Fruit fly (Drosophila melanogaster) Kc167 (cell line): Measurements from ENCODE around the gene CG31524.

Experiments
- Myc ChIP-seq: fragments of >200 bp; optimal IDR thresholded peaks from 2 replicates; lab custom pipeline; 2017; ENCODE audit warnings: missing external identifiers
- Sin3A ChIP-seq: fragments of >200 bp; optimal IDR thresholded peaks from 2 replicates; lab custom pipeline; 2018; ENCODE audit warnings: missing external identifiers
- h ChIP-seq: fragments of >200 bp; optimal IDR thresholded peaks from 3 replicates; lab custom pipeline; 2018; ENCODE audit warnings: missing external identifiers
- insv ChIP-seq: fragments of >200 bp; optimal IDR thresholded peaks from 3 replicates; lab custom pipeline; 2018; ENCODE audit warnings: missing external identifiers
- psq ChIP-seq: fragments of >200 bp; optimal IDR thresholded peaks from 2 replicates; lab custom pipeline; 2017; ENCODE audit warnings: missing external identifiers
- ttk ChIP-seq: sonication (Bioruptor generic); optimal IDR thresholded peaks from 2 replicates; lab custom pipeline; 2017; ENCODE audit warnings: missing external identifiers

CG31524 gene

DNA sequence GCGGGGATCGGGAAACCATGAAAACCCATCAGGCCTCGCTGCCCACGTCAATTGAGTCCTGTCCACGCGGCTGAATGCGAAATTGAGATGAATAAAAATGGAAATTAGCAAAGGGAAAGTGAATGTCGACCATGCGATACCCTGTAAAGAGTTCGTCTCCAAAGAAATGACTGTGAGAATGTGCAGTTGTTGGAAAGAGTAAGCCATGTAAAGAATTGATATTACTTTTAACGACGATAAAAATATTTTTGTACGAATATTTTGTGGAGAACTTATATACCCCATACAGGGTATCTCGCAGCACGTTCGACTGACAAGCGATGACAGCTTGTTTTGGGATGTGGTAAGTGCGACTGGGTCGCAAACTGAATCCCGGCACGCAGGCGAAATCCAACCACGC lies 13.0 kb downstream of the CG31524 start:
- no peak for TF ChIP-seq h
- TF ChIP-seq psq (lab: Kevin White, UChicago), result no peak
- no peak for TF ChIP-seq Sin3A (lab: Kevin White, UChicago)
- TF ChIP-seq ttk (lab: Kevin White, UChicago), result no peak
- no peak for TF ChIP-seq Myc (lab: Kevin White, UChicago)
- TF ChIP-seq insv, result no peak

- TF ChIP-seq psq (lab: Kevin White, UChicago) (no peak), h (no peak), Sin3A (lab: Kevin White, UChicago) (no peak), ttk (lab: Kevin White, UChicago) (no peak), Myc (lab: Kevin White, UChicago) (no peak), insv (no peak)
Observed at dm6 chr3R:30500226-30500625, 13.9 kb downstream of the CG31524 start, which contains the start of gene PH4alphaNE1. TSS of gene PH4alphaNE1 (minus strand) at chr3R:30500326.

- TF ChIP-seq psq (lab: Kevin White, UChicago) (no peak), h (no peak), Sin3A (lab: Kevin White, UChicago) (no peak), ttk (lab: Kevin White, UChicago) (no peak), insv (no peak), Myc (lab: Kevin White, UChicago) (no peak)
Observed at dm6 chr3R:30496103-30496858, 17.9 kb downstream of the CG31524 start, which contains the start of gene PH4alphaMP. TSS of gene PH4alphaMP (minus strand) at chr3R:30496153.

- TF ChIP-seq psq (lab: Kevin White, UChicago) (no peak), Myc (lab: Kevin White, UChicago) (no peak), Sin3A (lab: Kevin White, UChicago) (no peak), h (no peak), ttk (lab: Kevin White, UChicago) (no peak), insv (no peak)
Observed at dm6 chr3R:30489797-30490196, 24.4 kb downstream of the CG31524 start, which contains the start of gene PH4alphaSG2. TSS of gene PH4alphaSG2 (plus strand) at chr3R:30490074.

- no peak for TF ChIP-seq h
- TF ChIP-seq insv, result no peak
- no peak for TF ChIP-seq ttk (lab: Kevin White, UChicago)
- no peak for TF ChIP-seq Sin3A (lab: Kevin White, UChicago)
- TF ChIP-seq Myc (lab: Kevin White, UChicago), result no peak
- TF ChIP-seq psq (lab: Kevin White, UChicago), result no peak
Observed at dm6 chr3R:30488663-30489062, 25.5 kb downstream of the CG31524 start, which contains the start of gene Jon99Fi. TSS of gene Jon99Fi (plus strand) at chr3R:30488963.

dm6 chr3R:30487828-30488227 lies 26.3 kb downstream of the CG31524 start, which contains the start of gene Jon99Fii:
TSS of gene Jon99Fii (minus strand) at chr3R:30487928.
- TF ChIP-seq h (no peak), ttk (lab: Kevin White, UChicago) (no peak), insv (no peak), Sin3A (lab: Kevin White, UChicago) (no peak), psq (lab: Kevin White, UChicago) (no peak)

DNA sequence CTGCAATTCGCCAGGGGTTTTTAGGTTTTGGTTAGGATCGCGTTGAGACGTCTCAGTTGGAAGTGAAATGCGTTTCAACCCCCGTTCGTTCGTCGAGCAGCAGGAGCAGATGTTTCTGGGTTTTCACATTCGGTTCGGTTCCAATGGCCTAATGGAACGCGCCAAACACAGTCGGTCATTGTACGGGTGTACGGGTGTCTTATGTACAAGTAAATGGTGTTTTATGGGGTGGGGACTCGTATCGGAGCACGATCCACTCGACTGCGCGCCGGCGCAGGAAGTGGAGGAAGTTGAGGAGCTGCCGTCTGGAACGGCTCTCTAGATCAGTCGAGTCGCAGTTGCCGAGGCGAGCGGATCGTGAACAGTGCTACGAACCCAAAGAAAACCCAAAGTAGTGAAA lies 37.8 kb downstream of the CG31524 start, which contains the start of gene spdo:
TSS of gene spdo (plus strand) at position 318 of the 400 bp plus-strand sequence.
- TF ChIP-seq insv, result no peak
- TF ChIP-seq ttk (lab: Kevin White, UChicago), result no peak
- no peak for TF ChIP-seq psq (lab: Kevin White, UChicago)
- no peak for TF ChIP-seq Myc (lab: Kevin White, UChicago)
- no peak for TF ChIP-seq h
- TF ChIP-seq Sin3A (lab: Kevin White, UChicago), result no peak

DNA sequence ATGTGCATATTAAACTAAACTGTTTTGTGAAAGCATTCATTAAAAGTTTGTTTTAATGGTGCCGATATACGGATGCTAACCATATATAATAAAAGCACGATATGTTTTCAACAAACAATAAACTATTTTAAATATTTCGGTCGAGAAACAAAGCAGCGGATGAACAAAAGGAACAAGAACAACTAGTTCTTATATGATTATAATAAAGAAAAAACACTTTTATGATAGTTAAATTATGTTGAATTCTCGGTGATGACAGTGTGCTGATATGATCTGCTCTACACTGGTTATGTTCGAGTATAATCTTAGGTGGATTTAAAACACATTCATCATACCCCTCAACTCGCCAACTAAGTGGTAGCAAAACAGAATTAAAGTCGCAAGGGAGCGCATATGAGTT lies 38.2 kb downstream of the CG31524 start:
- TF ChIP-seq psq (lab: Kevin White, UChicago) (no peak), Myc (lab: Kevin White, UChicago) (no peak), ttk (lab: Kevin White, UChicago) (no peak), Sin3A (lab: Kevin White, UChicago) (no peak), insv (no peak), h (no peak)

dm6 chr3R:30474667-30475213 lies 39.4 kb downstream of the CG31524 start:
- no peak for TF ChIP-seq psq (lab: Kevin White, UChicago)
- TF ChIP-seq ttk (lab: Kevin White, UChicago), result no peak
- no peak for TF ChIP-seq Sin3A (lab: Kevin White, UChicago)
- TF ChIP-seq h, result no peak
- no peak for TF ChIP-seq insv
- TF ChIP-seq Myc (lab: Kevin White, UChicago), result no peak

DNA sequence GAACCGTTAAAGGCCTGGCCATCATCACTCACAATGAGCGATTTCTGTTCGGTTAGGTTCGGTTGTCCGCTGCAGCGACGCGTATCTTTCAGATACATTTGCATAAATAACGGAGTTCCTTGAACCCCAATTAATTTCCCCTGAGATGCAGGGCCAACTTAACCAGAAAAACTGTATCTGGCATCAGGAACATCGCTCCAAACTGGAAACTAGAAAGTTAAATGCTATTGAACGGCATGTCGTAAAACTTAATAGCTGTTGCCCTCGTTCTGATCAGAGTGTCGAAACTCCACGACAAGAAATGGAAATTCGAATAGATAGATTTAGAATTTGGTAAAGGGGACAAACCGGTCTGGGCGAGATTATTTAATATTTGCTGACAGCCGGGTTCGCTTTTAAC lies 41.8 kb downstream of the CG31524 start:
- TF ChIP-seq ttk (lab: Kevin White, UChicago) (no peak), psq (lab: Kevin White, UChicago) (no peak), insv (no peak)

DNA sequence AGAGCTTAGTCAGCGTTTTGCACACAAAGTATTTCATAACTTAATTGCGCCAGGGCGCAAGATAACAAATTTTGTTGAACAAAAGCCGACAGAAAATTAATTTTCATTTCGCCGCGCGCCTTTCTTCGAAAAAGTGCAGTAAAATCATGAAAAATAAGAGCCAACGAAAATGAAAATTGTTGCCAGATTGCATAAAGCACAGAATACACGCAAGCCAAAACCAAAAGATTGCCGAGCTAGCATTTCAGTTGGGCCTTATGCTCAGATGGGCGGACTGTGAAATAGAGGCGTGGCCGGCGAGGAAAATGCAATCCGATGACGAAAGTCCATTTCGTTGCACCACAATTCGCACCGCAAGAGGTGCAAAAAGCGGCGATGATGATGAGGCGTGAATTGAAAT lies 43.5 kb downstream of the CG31524 start:
- TF ChIP-seq insv (no peak), Myc (lab: Kevin White, UChicago) (no peak), ttk (lab: Kevin White, UChicago) (no peak), psq (lab: Kevin White, UChicago) (no peak), h (no peak), Sin3A (lab: Kevin White, UChicago) (no peak)

- TF ChIP-seq Sin3A (lab: Kevin White, UChicago) (no peak), ttk (lab: Kevin White, UChicago) (no peak), Myc (lab: Kevin White, UChicago) (no peak), h (no peak), psq (lab: Kevin White, UChicago) (no peak), insv (no peak)
Observed at dm6 chr3R:30467062-30467461, 47.1 kb downstream of the CG31524 start.
